Worm (Caenorhabditis elegans) whole organism, L4/young adult: ENCODE measurements around the gene Y69A2AR.1.

Experiments
- dao-5 ChIP-seq: sonication (generic microtip); optimal IDR thresholded peaks from 2 replicates; lab custom pipeline; 2016; ENCODE audit warnings: missing genotype, missing genetic modification characterization, moderate library complexity, missing compliant biosample characterization
- him-1 ChIP-seq: sonication (generic microtip); optimal IDR thresholded peaks from 2 replicates; lab custom pipeline; 2016; ENCODE audit warnings: missing genotype, missing genetic modification reagents, missing genetic modification characterization, missing compliant biosample characterization

DNA sequence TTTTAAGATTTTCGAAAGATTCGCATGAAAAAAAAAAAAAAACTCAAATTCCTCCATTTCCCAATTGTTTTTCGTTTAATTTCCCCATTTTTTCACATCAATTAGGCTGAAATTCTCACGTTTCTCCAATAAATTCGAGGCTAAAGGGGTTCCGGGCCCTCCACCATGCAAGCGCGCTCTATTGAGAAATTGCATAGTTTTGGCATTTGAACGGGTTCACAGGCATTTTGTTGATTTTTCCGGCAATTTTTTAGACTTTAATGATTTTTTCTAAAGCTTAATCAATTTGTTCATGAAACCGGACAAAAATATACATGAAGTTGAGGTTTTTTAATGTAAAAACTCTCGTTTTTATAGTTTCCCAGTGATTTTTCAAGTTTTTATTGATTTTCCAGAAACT, 723 bp upstream of the Y69A2AR.1 start:
- TF ChIP-seq dao-5 (tag; lab: Kevin White, UChicago) (no peak), him-1 (no peak)
